Worm (Caenorhabditis elegans) whole organism, L2 larva: ENCODE measurements around the gene K08D10.11.

ENCODE experiments used
- C34F6.9 ChIP-seq: fragments of 150-350 bp; optimal IDR thresholded peaks from 2 replicates; lab custom pipeline; 2014; ENCODE audit warnings: missing biosample characterization, missing genetic modification characterization
- F13H6.1 ChIP-seq: sonication (generic microtip); optimal IDR thresholded peaks from 2 replicates; lab custom pipeline; 2016; ENCODE audit warnings: missing genetic modification characterization, missing compliant biosample characterization
- R02D3.7 ChIP-seq: fragments of 150-350 bp; optimal IDR thresholded peaks from 2 replicates; lab custom pipeline; 2014; ENCODE audit warnings: missing biosample characterization, missing genetic modification characterization
- Y55F3AM.14 ChIP-seq: fragments of 200-800 bp; sonication (Bioruptor generic); optimal IDR thresholded peaks from 2 replicates; lab custom pipeline; 2018; ENCODE audit warnings: mild to moderate bottlenecking, missing genetic modification characterization, missing compliant biosample characterization
- ZK546.5 ChIP-seq: sonication (generic microtip); optimal IDR thresholded peaks from 2 replicates; lab custom pipeline; 2017; ENCODE audit warnings: missing biosample characterization, missing genetic modification characterization
- alr-1 ChIP-seq: fragments of 150-350 bp; optimal IDR thresholded peaks from 2 replicates; lab custom pipeline; 2014; ENCODE audit warnings: missing biosample characterization, missing genetic modification characterization
- aly-2 ChIP-seq: fragments of 150-350 bp; optimal IDR thresholded peaks from 2 replicates; lab custom pipeline; 2014; ENCODE audit warnings: missing biosample characterization, missing genetic modification characterization
- ama-1 ChIP-seq: fragments of 150-350 bp; optimal IDR thresholded peaks from 2 replicates; lab custom pipeline; 2018; ENCODE audit warnings: inconsistent platforms
- blmp-1 ChIP-seq: sonication (generic microtip); optimal IDR thresholded peaks from 2 replicates; lab custom pipeline; 2017; ENCODE audit warnings: missing genetic modification characterization, mild to moderate bottlenecking, missing compliant biosample characterization, antibody characterized with exemption, moderate library complexity; ENCODE audit not compliant: insufficient read depth
- ceh-16 ChIP-seq: fragments of 150-350 bp; optimal IDR thresholded peaks from 2 replicates; lab custom pipeline; 2014; ENCODE audit warnings: missing biosample characterization, missing genetic modification characterization
- ceh-82 ChIP-seq: fragments of 150-350 bp; optimal IDR thresholded peaks from 2 replicates; lab custom pipeline; 2014; ENCODE audit warnings: missing biosample characterization, missing genetic modification characterization
- crh-2 ChIP-seq: sonication (generic microtip); optimal IDR thresholded peaks from 2 replicates; lab custom pipeline; 2017; ENCODE audit warnings: missing biosample characterization, missing genetic modification characterization
- dmd-4 ChIP-seq: sonication (generic microtip); optimal IDR thresholded peaks from 2 replicates; lab custom pipeline; 2017; ENCODE audit warnings: missing biosample characterization, missing genetic modification characterization
- egl-27 ChIP-seq: sonication (generic microtip); optimal IDR thresholded peaks from 3 replicates; lab custom pipeline; 2017; ENCODE audit warnings: missing biosample characterization, missing genetic modification reagents, missing genetic modification characterization
- elt-1 ChIP-seq: fragments of 150-350 bp; optimal IDR thresholded peaks from 2 replicates; lab custom pipeline; 2014; ENCODE audit warnings: missing biosample characterization, missing genetic modification characterization
- elt-3 ChIP-seq: sonication (generic microtip); optimal IDR thresholded peaks from 2 replicates; lab custom pipeline; 2017; ENCODE audit warnings: missing biosample characterization, missing genetic modification characterization
- fos-1 ChIP-seq: fragments of 150-350 bp; optimal IDR thresholded peaks from 2 replicates; lab custom pipeline; 2014; ENCODE audit warnings: missing biosample characterization, missing genetic modification characterization
- gmeb-1 ChIP-seq: fragments of 150-350 bp; optimal IDR thresholded peaks from 2 replicates; lab custom pipeline; 2014; ENCODE audit warnings: missing biosample characterization, missing genetic modification characterization
- lin-11 ChIP-seq: fragments of 150-350 bp; sonication (generic microtip); optimal IDR thresholded peaks from 2 replicates; lab custom pipeline; 2014; ENCODE audit warnings: missing biosample characterization, missing genetic modification characterization, inconsistent platforms, mixed read lengths
- lin-13 ChIP-seq: fragments of 150-350 bp; optimal IDR thresholded peaks from 2 replicates; lab custom pipeline; 2014; ENCODE audit warnings: missing biosample characterization, missing genetic modification reagents, missing genetic modification characterization
- lsy-2 ChIP-seq, 2 experiments: fragments of 150-350 bp in 1 of 2; sonication (generic microtip) in 1 of 2; optimal IDR thresholded peaks; 2 replicates each; lab custom pipeline; 2014 to 2017; ENCODE audit warnings: missing biosample characterization in 2 of 2, missing genetic modification characterization in 2 of 2
- mbf-1 ChIP-seq: sonication (generic microtip); optimal IDR thresholded peaks from 2 replicates; lab custom pipeline; 2017; ENCODE audit warnings: missing biosample characterization, missing genetic modification characterization
- mdl-1 ChIP-seq, 2 experiments: fragments of 150-350 bp in 1 of 2; sonication (generic microtip) in 1 of 2; optimal IDR thresholded peaks; 2 replicates each; lab custom pipeline; 2017; ENCODE audit warnings: missing biosample characterization in 2 of 2, missing genetic modification characterization in 2 of 2
- nhr-10 ChIP-seq: sonication (generic microtip); optimal IDR thresholded peaks from 2 replicates; lab custom pipeline; 2017; ENCODE audit warnings: missing biosample characterization, missing genetic modification characterization
- nhr-11 ChIP-seq: fragments of 150-350 bp; optimal IDR thresholded peaks from 2 replicates; lab custom pipeline; 2014; ENCODE audit warnings: missing biosample characterization, missing genetic modification characterization
- nhr-12 ChIP-seq: fragments of 150-350 bp; optimal IDR thresholded peaks from 2 replicates; lab custom pipeline; 2014; ENCODE audit warnings: missing biosample characterization, missing genetic modification characterization
- nhr-129 ChIP-seq: fragments of 150-350 bp; optimal IDR thresholded peaks from 2 replicates; lab custom pipeline; 2014; ENCODE audit warnings: missing biosample characterization, missing genetic modification characterization
- nhr-21 ChIP-seq: fragments of 150-350 bp; optimal IDR thresholded peaks from 2 replicates; lab custom pipeline; 2014; ENCODE audit warnings: missing biosample characterization, missing genetic modification characterization
- nhr-23 ChIP-seq: fragments of 150-350 bp; optimal IDR thresholded peaks from 2 replicates; lab custom pipeline; 2014; ENCODE audit warnings: missing biosample characterization, missing genetic modification reagents, missing genetic modification characterization
- nhr-25 ChIP-seq: fragments of 150-350 bp; sonication (generic microtip); optimal IDR thresholded peaks from 3 replicates; lab custom pipeline; 2014; ENCODE audit warnings: missing biosample characterization, missing genetic modification characterization
- nhr-6 ChIP-seq: fragments of 150-350 bp; optimal IDR thresholded peaks from 2 replicates; lab custom pipeline; 2014; ENCODE audit warnings: missing biosample characterization, missing genetic modification characterization
- nhr-77 ChIP-seq: fragments of 150-350 bp; optimal IDR thresholded peaks from 2 replicates; lab custom pipeline; 2014; ENCODE audit warnings: missing biosample characterization, missing genetic modification characterization
- peb-1 ChIP-seq: fragments of 150-350 bp; optimal IDR thresholded peaks from 2 replicates; lab custom pipeline; 2014; ENCODE audit warnings: missing biosample characterization, missing genetic modification characterization
- sem-4 ChIP-seq: fragments of 150-350 bp; optimal IDR thresholded peaks from 2 replicates; lab custom pipeline; 2014; ENCODE audit warnings: missing biosample characterization, missing genetic modification reagents, missing genetic modification characterization
- skn-1 ChIP-seq: sonication (generic microtip); optimal IDR thresholded peaks from 2 replicates; lab custom pipeline; 2017; ENCODE audit warnings: missing biosample characterization, missing genetic modification characterization
- sma-3 ChIP-seq: sonication (generic microtip); optimal IDR thresholded peaks from 2 replicates; lab custom pipeline; 2016; ENCODE audit warnings: missing genetic modification reagents, missing genetic modification characterization, missing compliant biosample characterization
- sma-9 ChIP-seq, 2 experiments: fragments of 150-350 bp in 1 of 2; sonication (generic microtip) in 1 of 2; optimal IDR thresholded peaks; 2 replicates each; lab custom pipeline; 2014 to 2016; ENCODE audit warnings: missing genetic modification characterization in 2 of 2, mild to moderate bottlenecking in 1 of 2, missing biosample characterization in 1 of 2, missing compliant biosample characterization in 1 of 2, missing genetic modification reagents in 1 of 2, moderate library complexity in 1 of 2
- snpc-4 ChIP-seq: fragments of 150-350 bp; optimal IDR thresholded peaks from 2 replicates; lab custom pipeline; 2014; ENCODE audit warnings: missing biosample characterization, missing genetic modification characterization
- unc-39 ChIP-seq: fragments of 150-350 bp; optimal IDR thresholded peaks from 2 replicates; lab custom pipeline; 2014; ENCODE audit warnings: missing biosample characterization, missing genetic modification characterization
- unc-55 ChIP-seq: fragments of 150-350 bp; sonication (generic microtip); optimal IDR thresholded peaks from 3 replicates; lab custom pipeline; 2014; ENCODE audit warnings: missing biosample characterization, missing genetic modification reagents, missing genetic modification characterization
- unc-62 ChIP-seq: fragments of 150-350 bp; optimal IDR thresholded peaks from 2 replicates; lab custom pipeline; 2014; ENCODE audit warnings: missing biosample characterization, missing genetic modification reagents, missing genetic modification characterization
- zag-1 ChIP-seq: fragments of 150-350 bp; optimal IDR thresholded peaks from 2 replicates; lab custom pipeline; 2014; ENCODE audit warnings: missing biosample characterization, missing genetic modification characterization
- ztf-11 ChIP-seq: sonication (generic microtip); optimal IDR thresholded peaks from 2 replicates; lab custom pipeline; 2017; ENCODE audit warnings: missing biosample characterization, missing genetic modification characterization
- ztf-4 ChIP-seq: fragments of 150-350 bp; optimal IDR thresholded peaks from 2 replicates; lab custom pipeline; 2014; ENCODE audit warnings: missing biosample characterization, missing genetic modification characterization

The K08D10.11 gene

ce11 chrIV:4218276-4218675 lies 32.3 kb upstream of the K08D10.11 start:
- no peak for TF ChIP-seq mdl-1 (tag; optimal IDR thresholded peaks at IDR 0.05; lab: Kevin White, UChicago)
- no peak for TF ChIP-seq nhr-25 (tag; lab: Kevin White, UChicago)
- no peak for TF ChIP-seq ztf-4 (tag; lab: Kevin White, UChicago)
- no peak for TF ChIP-seq lin-11 (tag; lab: Kevin White, UChicago)
- TF ChIP-seq sem-4 (tag; lab: Kevin White, UChicago), result no peak
- no peak for TF ChIP-seq sma-3 (GFP tag; lab: Kevin White, UChicago)
- no peak for TF ChIP-seq nhr-10 (tag; lab: Kevin White, UChicago)
- TF ChIP-seq nhr-21, result no peak
- TF ChIP-seq egl-27 (tag; lab: Kevin White, UChicago), result no peak
- TF ChIP-seq nhr-129, result no peak
- no peak for TF ChIP-seq skn-1 (tag; lab: Kevin White, UChicago)
- TF ChIP-seq nhr-6, result no peak
- no peak for TF ChIP-seq sma-9 (GFP tag; optimal IDR thresholded peaks at IDR 0.05; lab: Kevin White, UChicago)
- no peak for TF ChIP-seq sma-9 (tag; optimal IDR thresholded peaks at IDR 0.05; lab: Kevin White, UChicago)
- TF ChIP-seq elt-1, result no peak
- TF ChIP-seq, all 48 proteins: peak for 0

- TF ChIP-seq nhr-25 (tag; lab: Kevin White, UChicago) (no peak), egl-27 (tag; lab: Kevin White, UChicago) (peak; percentile 4), sma-9 (GFP tag; optimal IDR thresholded peaks at IDR 0.05; lab: Kevin White, UChicago) (peak; percentile 73), sma-9 (tag; optimal IDR thresholded peaks at IDR 0.05; lab: Kevin White, UChicago) (no peak), sem-4 (tag; lab: Kevin White, UChicago) (no peak), unc-55 (GFP tag; lab: Kevin White, UChicago) (no peak), alr-1 (no peak), lsy-2 (tag; optimal IDR thresholded peaks at IDR 0.05; lab: Kevin White, UChicago) (no peak), dmd-4 (tag; lab: Kevin White, UChicago) (no peak), nhr-12 (tag; lab: Kevin White, UChicago) (no peak), zag-1 (tag; lab: Kevin White, UChicago) (no peak), sma-3 (GFP tag; lab: Kevin White, UChicago) (peak; percentile 24), fos-1 (tag; lab: Kevin White, UChicago) (peak; percentile 21), nhr-6 (no peak), R02D3.7 (tag; lab: Kevin White, UChicago) (no peak), ztf-11 (tag; lab: Kevin White, UChicago) (no peak), nhr-129 (no peak), ceh-82 (tag; lab: Kevin White, UChicago) (no peak), nhr-23 (no peak), crh-2 (tag; lab: Kevin White, UChicago) (no peak), nhr-21 (peak; percentile 86), lin-13 (GFP tag; lab: Kevin White, UChicago) (no peak), peb-1 (tag; lab: Kevin White, UChicago) (no peak), mbf-1 (tag; lab: Kevin White, UChicago) (no peak), nhr-77 (tag; lab: Kevin White, UChicago) (no peak), ama-1 (no peak), unc-62 (GFP tag; lab: Kevin White, UChicago) (no peak), F13H6.1 (no peak), mdl-1 (tag; optimal IDR thresholded peaks at IDR 0.05; lab: Kevin White, UChicago) (no peak), aly-2 (tag; lab: Kevin White, UChicago) (no peak)
These were observed 30.3 kb upstream of the K08D10.11 start for ce11 chrIV:4216099-4216894.

DNA sequence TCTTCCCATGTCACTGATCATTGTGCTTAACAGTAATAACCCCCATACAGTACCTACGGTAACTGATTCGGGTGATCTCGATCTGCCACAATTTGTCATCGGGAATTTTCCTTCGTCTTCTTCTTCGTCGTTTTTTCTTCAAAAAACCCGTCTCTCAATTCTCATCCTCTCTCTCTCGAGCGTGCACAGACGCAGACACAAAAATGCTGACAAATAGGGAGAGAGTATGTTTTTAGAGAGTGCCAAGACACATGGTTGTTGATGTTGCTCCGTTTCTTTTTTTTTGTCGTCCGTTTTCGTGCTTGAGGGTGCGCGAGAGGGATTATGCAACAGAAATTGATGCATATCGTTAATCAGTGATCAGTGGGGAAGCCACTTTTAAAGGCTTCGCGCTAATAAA lies 29.4 kb upstream of the K08D10.11 start:
- TF ChIP-seq elt-1 (no peak), lin-11 (tag; lab: Kevin White, UChicago) (no peak), mbf-1 (tag; lab: Kevin White, UChicago) (no peak), peb-1 (tag; lab: Kevin White, UChicago) (no peak), unc-55 (GFP tag; lab: Kevin White, UChicago) (peak; percentile 92), Y55F3AM.14 (GFP tag; lab: Kevin White, UChicago) (no peak), crh-2 (tag; lab: Kevin White, UChicago) (peak; percentile 74), gmeb-1 (peak; percentile 22), ceh-82 (tag; lab: Kevin White, UChicago) (no peak), ceh-16 (tag; lab: Kevin White, UChicago) (no peak), snpc-4 (no peak), nhr-77 (tag; lab: Kevin White, UChicago) (no peak), F13H6.1 (peak; percentile 55), elt-3 (tag; lab: Kevin White, UChicago) (no peak), C34F6.9 (tag; lab: Kevin White, UChicago) (peak; percentile 81), nhr-12 (tag; lab: Kevin White, UChicago) (no peak), sem-4 (tag; lab: Kevin White, UChicago) (peak; percentile 6), unc-39 (tag; lab: Kevin White, UChicago) (no peak), sma-3 (GFP tag; lab: Kevin White, UChicago) (peak; percentile 46), nhr-129 (peak; percentile 85), ztf-4 (tag; lab: Kevin White, UChicago) (no peak), lsy-2 (tag; optimal IDR thresholded peaks at IDR 0.05; lab: Kevin White, UChicago) (peak; percentile 36 to 78), skn-1 (tag; lab: Kevin White, UChicago) (peak; percentile 100), unc-62 (GFP tag; lab: Kevin White, UChicago) (no peak), blmp-1 (peak; percentile 25), aly-2 (tag; lab: Kevin White, UChicago) (no peak), nhr-21 (peak; percentile 71), ZK546.5 (tag; lab: Kevin White, UChicago) (no peak), nhr-11 (tag; lab: Kevin White, UChicago) (no peak), lin-13 (GFP tag; lab: Kevin White, UChicago) (peak; percentile 58), alr-1 (no peak), R02D3.7 (tag; lab: Kevin White, UChicago) (no peak), fos-1 (tag; lab: Kevin White, UChicago) (peak; percentile 70)
